Worm (Caenorhabditis elegans) whole organism, L4 larva: Measurements from ENCODE around the gene T22B2.1.

ENCODE experiments used
- D1046.2 ChIP-seq: fragments of 200-800 bp; sonication (Bioruptor generic); IDR thresholded peaks from 2 replicates; pipeline ENCODE4 v1.3.6; 2022; ENCODE audit warnings: missing genetic modification characterization, missing compliant biosample characterization
- F10B5.3 ChIP-seq: sonication (generic microtip); optimal IDR thresholded peaks from 2 replicates; lab custom pipeline; 2016; ENCODE audit warnings: mild to moderate bottlenecking, missing genetic modification characterization, missing compliant biosample characterization
- F44E2.7 ChIP-seq: fragments of 200-800 bp; sonication (Bioruptor generic); IDR thresholded peaks from 2 replicates; pipeline ENCODE4 v2.1.2; 2022; ENCODE audit warnings: missing genetic modification characterization, missing compliant biosample characterization
- T26A8.4 ChIP-seq: fragments of 200-800 bp; sonication (Bioruptor generic); IDR thresholded peaks from 2 replicates; pipeline ENCODE4 v1.3.6; 2022; ENCODE audit warnings: missing genetic modification characterization, missing compliant biosample characterization
- Y48G9A.11 ChIP-seq: fragments of 200-800 bp; sonication (Bioruptor generic); IDR thresholded peaks from 2 replicates; pipeline ENCODE4 v1.3.6; 2022; ENCODE audit warnings: missing genetic modification reagents, missing genetic modification characterization, missing compliant biosample characterization
- aha-1 ChIP-seq: fragments of 150-350 bp; peaks from one replicate; lab custom pipeline; 2014; ENCODE audit warnings: missing biosample characterization, missing genetic modification characterization
- ama-1 ChIP-seq: fragments of 150-350 bp; optimal IDR thresholded peaks from 2 replicates; lab custom pipeline; 2014; ENCODE audit warnings: inconsistent platforms, mixed read lengths
- ceh-20 ChIP-seq: fragments of 200-800 bp; sonication (Bioruptor generic); IDR thresholded peaks from 2 replicates; pipeline ENCODE4 v1.3.6; 2022; ENCODE audit warnings: missing genetic modification reagents, missing genetic modification characterization, missing compliant biosample characterization
- ceh-32 ChIP-seq: sonication (generic microtip); optimal IDR thresholded peaks from 2 replicates; lab custom pipeline; 2016; ENCODE audit warnings: mild to moderate bottlenecking, missing genetic modification characterization, missing compliant biosample characterization; ENCODE audit not compliant: poor library complexity
- ceh-44 ChIP-seq: fragments of 200-800 bp; sonication (Bioruptor generic); IDR thresholded peaks from 2 replicates; pipeline ENCODE4 v1.3.6; 2022; ENCODE audit warnings: missing genetic modification reagents, missing genetic modification characterization, missing compliant biosample characterization
- daf-16 ChIP-seq, 3 experiments: sonication (generic microtip); optimal IDR thresholded peaks; 2 replicates each; lab custom pipeline; 2016 to 2017; ENCODE audit warnings: missing genetic modification characterization in 3 of 3, missing genetic modification reagents in 3 of 3, mild to moderate bottlenecking in 2 of 3, missing compliant biosample characterization in 2 of 3, missing biosample characterization in 1 of 3, moderate library complexity in 1 of 3
- dmd-6 ChIP-seq: fragments of 200-800 bp; sonication (Bioruptor generic); IDR thresholded peaks from 2 replicates; pipeline ENCODE4 v1.3.6; 2022; ENCODE audit warnings: missing genetic modification reagents, missing genetic modification characterization, missing compliant biosample characterization
- dmd-8 ChIP-seq: fragments of 200-800 bp; sonication (Bioruptor generic); IDR thresholded peaks from 2 replicates; pipeline ENCODE4 v1.3.6; 2022; ENCODE audit warnings: missing genetic modification characterization, missing compliant biosample characterization
- dmd-9 ChIP-seq: fragments of 200-800 bp; sonication (Bioruptor generic); IDR thresholded peaks from 2 replicates; pipeline ENCODE4 v1.3.6; 2022; ENCODE audit warnings: missing genetic modification reagents, missing genetic modification characterization, missing compliant biosample characterization
- egl-27 ChIP-seq: sonication (generic microtip); optimal IDR thresholded peaks from 3 replicates; lab custom pipeline; 2017; ENCODE audit warnings: missing biosample characterization, missing genetic modification reagents, missing genetic modification characterization
- egl-43 ChIP-seq: fragments of 200-800 bp; sonication (Bioruptor generic); IDR thresholded peaks from 2 replicates; pipeline ENCODE4 v1.3.6; 2022; ENCODE audit warnings: missing genetic modification reagents, missing genetic modification characterization, missing compliant biosample characterization
- fkh-10 ChIP-seq: fragments of 150-350 bp; optimal IDR thresholded peaks from 2 replicates; lab custom pipeline; 2014; ENCODE audit warnings: missing biosample characterization, missing genetic modification reagents, missing genetic modification characterization
- hlh-11 ChIP-seq: fragments of 200-800 bp; sonication (Bioruptor generic); optimal IDR thresholded peaks from 2 replicates; lab custom pipeline; 2018; ENCODE audit warnings: mild to moderate bottlenecking, missing genetic modification characterization, missing compliant biosample characterization
- hmg-1.1 ChIP-seq: fragments of 200-800 bp; sonication (Bioruptor generic); IDR thresholded peaks from 2 replicates; pipeline ENCODE4 v1.3.6; 2022; ENCODE audit warnings: missing genetic modification reagents, missing genetic modification characterization, missing compliant biosample characterization
- madf-9 ChIP-seq: fragments of 200-800 bp; sonication (Bioruptor generic); conservative IDR thresholded peaks from 2 replicates; pipeline ENCODE4 v1.3.6; 2022; ENCODE audit warnings: missing genetic modification reagents, missing genetic modification characterization, missing compliant biosample characterization
- nhr-11 ChIP-seq: fragments of 150-350 bp; optimal IDR thresholded peaks from 2 replicates; lab custom pipeline; 2014; ENCODE audit warnings: missing biosample characterization, missing genetic modification characterization
- nhr-42 ChIP-seq: fragments of 200-800 bp; sonication (Bioruptor generic); IDR thresholded peaks from 2 replicates; pipeline ENCODE4 v1.3.6; 2022; ENCODE audit warnings: missing genetic modification characterization, missing compliant biosample characterization
- php-3 ChIP-seq: fragments of 200-800 bp; sonication (Bioruptor generic); IDR thresholded peaks from 2 replicates; pipeline ENCODE4 v1.3.6; 2022; ENCODE audit warnings: missing genetic modification reagents, missing genetic modification characterization, missing compliant biosample characterization
- rbr-2 ChIP-seq: sonication (generic microtip); optimal IDR thresholded peaks from 2 replicates; lab custom pipeline; 2016; ENCODE audit warnings: missing genotype, missing genetic modification characterization, missing compliant biosample characterization
- set-16 ChIP-seq: fragments of 200-800 bp; sonication (Bioruptor generic); IDR thresholded peaks from 2 replicates; pipeline ENCODE4 v1.3.6; 2022; ENCODE audit warnings: missing genetic modification reagents, missing genetic modification characterization, missing compliant biosample characterization
- unc-62 ChIP-seq, 3 experiments: fragments of 150-350 bp in 1 of 3; sonication (generic microtip); optimal IDR thresholded peaks in 2 of 3; peaks in 1 of 3; 1 replicate in 1 of 3; 2 replicates in 2 of 3; lab custom pipeline; 2014 to 2017; ENCODE audit warnings: missing biosample characterization in 3 of 3, missing genetic modification characterization in 3 of 3, missing genetic modification reagents in 3 of 3, missing genotype in 1 of 3
- vab-7 ChIP-seq: fragments of 200-800 bp; sonication (Bioruptor generic); IDR thresholded peaks from 2 replicates; pipeline ENCODE4 v1.3.6; 2022; ENCODE audit warnings: missing genetic modification reagents, missing genetic modification characterization, missing compliant biosample characterization

The T22B2.1 gene

ce11 chrX:3898255-3899177 lies 27.4 kb upstream of the T22B2.1 start:
- no peak for TF ChIP-seq hmg-1.1 (GFP tag; lab: Robert Waterston, UW)
- TF ChIP-seq F44E2.7 (GFP tag; lab: Robert Waterston, UW) = no peak
- TF ChIP-seq madf-9 = no peak
- TF ChIP-seq ceh-32 (tag; lab: Kevin White, UChicago) = no peak
- peak; percentile 64 for TF ChIP-seq aha-1
- TF ChIP-seq D1046.2 = no peak
- no peak for TF ChIP-seq ama-1 (lab: Kevin White, UChicago)
- TF ChIP-seq unc-62 (GFP tag; optimal IDR thresholded peaks at IDR 0.05 in 1 of 2; lab: Kevin White, UChicago) = peak in 1 of 2 experiments; percentile 95
- TF ChIP-seq unc-62 (tag; optimal IDR thresholded peaks at IDR 0.05; lab: Kevin White, UChicago) = no peak
- TF ChIP-seq, all 104 proteins: peak for 2

DNA sequence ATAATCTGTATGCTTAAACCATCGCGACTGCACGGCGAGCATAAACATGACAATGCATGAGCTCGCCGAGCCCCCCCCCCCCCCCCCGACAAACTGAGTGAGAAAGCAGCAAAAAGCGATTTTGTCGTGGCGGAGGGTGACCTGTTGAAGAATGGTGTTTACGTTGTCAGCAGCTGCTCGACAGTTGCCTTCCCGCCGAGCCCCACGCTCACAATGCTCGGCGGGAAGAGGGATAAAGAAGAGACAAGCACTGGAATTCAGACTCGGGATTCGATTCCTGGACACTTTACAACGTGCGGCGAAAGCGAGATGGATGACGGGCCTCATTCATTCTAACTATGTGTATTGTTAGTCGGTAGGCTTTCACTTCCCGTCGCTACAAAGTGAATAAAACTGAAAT lies 25.2 kb upstream of the T22B2.1 start:
- peak in 1 of 2 experiments; percentile 27 for TF ChIP-seq daf-16 (GFP tag; optimal IDR thresholded peaks at IDR 0.05; lab: Kevin White, UChicago)
- no peak for TF ChIP-seq daf-16 (tag; optimal IDR thresholded peaks at IDR 0.05; lab: Kevin White, UChicago)
- peak; percentile 54; the same call in 1 of the 2 replicates for TF ChIP-seq D1046.2
- TF ChIP-seq T26A8.4 = 0 out of 2 replicates have a peak, but pooled peaks have one; percentile 24
- peak; percentile 10 for TF ChIP-seq nhr-11 (tag; lab: Kevin White, UChicago)
- no peak for TF ChIP-seq rbr-2 (tag; lab: Kevin White, UChicago)
- peak; percentile 84; the same call in 1 of the 2 replicates for TF ChIP-seq set-16 (GFP tag; lab: Robert Waterston, UW)
- TF ChIP-seq hlh-11 (tag; lab: Kevin White, UChicago) = peak; percentile 65
- TF ChIP-seq dmd-9 (GFP tag; lab: Robert Waterston, UW) = no peak
- TF ChIP-seq dmd-6 = 0 out of 2 replicates have a peak, but pooled peaks have one; percentile 9

DNA sequence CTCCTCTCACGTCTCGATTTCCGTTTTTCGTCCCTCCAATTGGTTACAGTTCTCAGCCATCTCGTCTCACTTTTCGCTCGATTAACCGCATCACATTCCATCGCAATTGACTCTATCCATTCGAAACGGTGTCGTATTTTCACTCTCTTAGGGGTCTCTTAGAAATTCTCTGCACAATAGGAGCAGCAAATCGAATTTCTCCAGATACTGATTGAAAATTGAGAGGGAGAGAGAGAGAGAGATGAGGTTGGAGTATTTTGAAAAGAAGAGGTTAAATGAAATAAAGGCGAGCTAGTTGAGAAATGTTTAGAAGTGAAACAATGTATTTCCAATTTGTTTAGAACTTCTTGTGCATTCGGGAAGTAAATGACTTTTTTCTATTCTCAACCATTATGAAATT lies 24.5 kb upstream of the T22B2.1 start:
- no peak for TF ChIP-seq daf-16 (GFP tag; optimal IDR thresholded peaks at IDR 0.05; lab: Kevin White, UChicago)
- no peak for TF ChIP-seq daf-16 (tag; optimal IDR thresholded peaks at IDR 0.05; lab: Kevin White, UChicago)
- TF ChIP-seq fkh-10 = peak; percentile 87
- no peak for TF ChIP-seq php-3
- no peak for TF ChIP-seq nhr-42 (GFP tag; lab: Robert Waterston, UW)
- TF ChIP-seq egl-27 (tag; lab: Kevin White, UChicago) = no peak
- TF ChIP-seq dmd-8 (GFP tag; lab: Robert Waterston, UW) = no peak
- TF ChIP-seq ceh-44 (GFP tag; lab: Robert Waterston, UW) = no peak

- TF ChIP-seq ceh-20 (GFP tag; lab: Robert Waterston, UW) (no peak), aha-1 (peak; percentile 64), Y48G9A.11 (no peak)
These were observed 21.3 kb upstream of the T22B2.1 start, which contains the start of gene sup-12 for ce11 chrX:3904568-3904967. Gene sup-12, plus strand, starts transcription at chrX:3904584.

DNA sequence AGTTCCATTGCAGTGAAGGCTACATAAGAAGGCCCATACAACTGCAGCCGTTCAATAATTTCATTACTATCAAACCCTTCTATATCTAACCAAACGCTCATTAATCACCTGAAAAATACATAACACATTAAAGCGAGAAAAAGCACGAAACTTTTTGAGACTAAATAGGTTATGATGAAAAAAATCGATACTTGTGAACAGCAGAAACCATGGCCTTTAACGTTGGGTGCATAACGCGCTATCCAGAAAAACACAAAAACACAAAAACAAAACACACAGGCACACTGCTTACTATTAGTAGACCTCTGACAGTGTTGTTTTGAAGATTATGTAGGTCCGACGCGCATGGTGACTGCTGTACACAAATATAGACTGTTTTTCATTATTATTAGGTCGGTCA lies 14.6 kb upstream of the T22B2.1 start, which contains the start of gene T22B2.5:
Gene T22B2.5, minus strand, starts transcription at position 101 of the 400 bp plus-strand sequence.
- TF ChIP-seq unc-62 (GFP tag; optimal IDR thresholded peaks at IDR 0.05 in 1 of 2; lab: Kevin White, UChicago) (peak in 1 of 2 experiments; percentile 49), unc-62 (tag; optimal IDR thresholded peaks at IDR 0.05; lab: Kevin White, UChicago) (no peak), aha-1 (no peak)

ce11 chrX:3914273-3914672 lies 11.6 kb upstream of the T22B2.1 start:
- TF ChIP-seq F10B5.3 (tag; lab: Kevin White, UChicago) (no peak), php-3 (0 out of 2 replicates have a peak, but pooled peaks have one; percentile 27), egl-43 (GFP tag; lab: Robert Waterston, UW) (0 out of 2 replicates have a peak, but pooled peaks have one; percentile 35), aha-1 (peak; percentile 81), vab-7 (peak; percentile 44; the same call in 1 of the 2 replicates)
